Fruit fly (Drosophila melanogaster) whole organism, embryonic: Measurements from ENCODE around the gene Uck.

Experiments
- Aef1 ChIP-seq: fragments of 200-800 bp; sonication (Bioruptor generic); IDR thresholded peaks from 3 replicates; pipeline ENCODE4 v1.3.6; 2022; ENCODE audit warnings: missing biosample characterization, missing genetic modification characterization
- B-H1 ChIP-seq: fragments of 200-800 bp; sonication (Bioruptor generic); IDR thresholded peaks from 3 replicates; pipeline ENCODE4 v1.3.6; 2022; ENCODE audit warnings: missing biosample characterization, missing genetic modification characterization
- BtbVII ChIP-seq: fragments of 200-800 bp; sonication (Bioruptor generic); optimal IDR thresholded peaks from 3 replicates; lab custom pipeline; 2017; ENCODE audit warnings: missing biosample characterization, mild to moderate bottlenecking, missing genetic modification characterization
- CG1024 ChIP-seq: fragments of 200-800 bp; sonication (Bioruptor generic); IDR thresholded peaks from 2 replicates; pipeline ENCODE4 v1.3.6; 2022; ENCODE audit warnings: missing biosample characterization, missing genetic modification characterization
- CG10565 ChIP-seq: fragments of 200-800 bp; sonication (Bioruptor generic); optimal IDR thresholded peaks from 3 replicates; lab custom pipeline; 2016; ENCODE audit warnings: missing biosample characterization, mild to moderate bottlenecking, missing genetic modification characterization
- CG10979 ChIP-seq: fragments of 200-800 bp; sonication (Bioruptor generic); optimal IDR thresholded peaks from 2 replicates; lab custom pipeline; 2018; ENCODE audit warnings: missing biosample characterization, mild to moderate bottlenecking, missing genetic modification characterization, moderate library complexity
- CG11093 ChIP-seq: fragments of 200-800 bp; sonication (Bioruptor generic); IDR thresholded peaks from 3 replicates; pipeline ENCODE4 v1.3.6; 2022; ENCODE audit warnings: missing biosample characterization, missing genetic modification characterization
- CG12219 ChIP-seq: fragments of 200-800 bp; sonication (Bioruptor generic); optimal IDR thresholded peaks from 3 replicates; lab custom pipeline; 2018; ENCODE audit warnings: missing biosample characterization, mild to moderate bottlenecking, missing genetic modification characterization
- CG12391 ChIP-seq: fragments of 200-800 bp; sonication (Bioruptor generic); optimal IDR thresholded peaks from 3 replicates; lab custom pipeline; 2018; ENCODE audit warnings: missing biosample characterization, mild to moderate bottlenecking, missing genetic modification characterization, moderate library complexity
- CG12659 ChIP-seq: fragments of 200-800 bp; sonication (Bioruptor generic); optimal IDR thresholded peaks from 3 replicates; lab custom pipeline; 2017; ENCODE audit warnings: mild to moderate bottlenecking, missing biosample characterization, missing genetic modification reagents, missing genetic modification characterization
- CG13123 ChIP-seq: fragments of 200-800 bp; sonication (Bioruptor generic); optimal IDR thresholded peaks from 2 replicates; lab custom pipeline; 2016; ENCODE audit warnings: missing biosample characterization, missing genetic modification characterization
- CG14667 ChIP-seq: fragments of 200-800 bp; sonication (Bioruptor generic); IDR thresholded peaks from 2 replicates; pipeline ENCODE4 v1.3.6; 2022; ENCODE audit warnings: missing biosample characterization, missing genetic modification characterization
- CG16813 ChIP-seq: fragments of 200-800 bp; sonication (Bioruptor generic); IDR thresholded peaks from 3 replicates; pipeline ENCODE4 v1.3.6; 2022; ENCODE audit warnings: missing biosample characterization, missing genetic modification characterization; ENCODE audit not compliant: partially characterized antibody
- CG17912 ChIP-seq: fragments of 200-800 bp; sonication (Bioruptor generic); optimal IDR thresholded peaks from 2 replicates; lab custom pipeline; 2018; ENCODE audit warnings: missing biosample characterization, mild to moderate bottlenecking, missing genetic modification characterization
- CG34376 ChIP-seq: fragments of 200-800 bp; sonication (Bioruptor generic); optimal IDR thresholded peaks from 2 replicates; lab custom pipeline; 2018; ENCODE audit warnings: missing biosample characterization, mild to moderate bottlenecking, missing genetic modification characterization
- CG34422 ChIP-seq: fragments of 200-800 bp; sonication (Bioruptor generic); IDR thresholded peaks from 3 replicates; pipeline ENCODE4 v1.3.6; 2022; ENCODE audit warnings: missing biosample characterization, missing genetic modification characterization
- CG4360 ChIP-seq: fragments of 200-800 bp; sonication (Bioruptor generic); IDR thresholded peaks from 2 replicates; pipeline ENCODE4 v1.3.6; 2022; ENCODE audit warnings: missing biosample characterization, missing genetic modification characterization
- CG43689 ChIP-seq: fragments of 200-800 bp; sonication (Bioruptor generic); IDR thresholded peaks from 2 replicates; pipeline ENCODE4 v1.3.6; 2022; ENCODE audit warnings: missing biosample characterization, missing genetic modification characterization
- CG4404 ChIP-seq: fragments of 200-800 bp; sonication (Bioruptor generic); IDR thresholded peaks from 2 replicates; pipeline ENCODE4 v1.3.6; 2022; ENCODE audit warnings: missing biosample characterization, missing genetic modification characterization
- CG7928 ChIP-seq: fragments of 200-800 bp; sonication (Bioruptor generic); optimal IDR thresholded peaks from 2 replicates; lab custom pipeline; 2017; ENCODE audit warnings: missing biosample characterization, mild to moderate bottlenecking, missing genetic modification characterization
- CG7963 ChIP-seq: fragments of 200-800 bp; sonication (Bioruptor generic); IDR thresholded peaks from 3 replicates; pipeline ENCODE4 v1.3.6; 2022; ENCODE audit warnings: missing biosample characterization, missing genetic modification characterization; ENCODE audit not compliant: partially characterized antibody
- CG8924 ChIP-seq: fragments of 200-800 bp; optimal IDR thresholded peaks from 3 replicates; lab custom pipeline; 2019; ENCODE audit warnings: missing biosample characterization, mild to moderate bottlenecking, missing genetic modification characterization, moderate library complexity
- CG9215 ChIP-seq: fragments of 200-800 bp; sonication (Bioruptor generic); IDR thresholded peaks from 2 replicates; pipeline ENCODE4 v1.3.6; 2022; ENCODE audit warnings: missing biosample characterization, missing genetic modification characterization
- CoRest ChIP-seq: fragments of 200-800 bp; sonication (Bioruptor generic); optimal IDR thresholded peaks from 3 replicates; lab custom pipeline; 2018; ENCODE audit warnings: missing biosample characterization, mild to moderate bottlenecking, missing genetic modification characterization, moderate library complexity
- Dbx ChIP-seq: fragments of 200-800 bp; sonication (Bioruptor generic); IDR thresholded peaks from 3 replicates; pipeline ENCODE4 v1.3.6; 2022; ENCODE audit warnings: missing biosample characterization, missing genetic modification characterization
- Gug ChIP-seq: fragments of 200-800 bp; sonication (Bioruptor generic); IDR thresholded peaks from 4 replicates; pipeline ENCODE4 v1.3.6; 2022; ENCODE audit warnings: missing biosample characterization, missing genetic modification characterization
- HLHmδ ChIP-seq: fragments of 200-800 bp; sonication (Bioruptor generic); optimal IDR thresholded peaks from 2 replicates; lab custom pipeline; 2018; ENCODE audit warnings: missing biosample characterization, mild to moderate bottlenecking, missing genetic modification characterization, moderate library complexity
- HmgZ ChIP-seq: fragments of 200-800 bp; sonication (Bioruptor generic); optimal IDR thresholded peaks from 2 replicates; lab custom pipeline; 2018; ENCODE audit warnings: missing biosample characterization, mild to moderate bottlenecking, missing genetic modification characterization
- Lhr ChIP-seq: fragments of 200-800 bp; sonication (Bioruptor generic); optimal IDR thresholded peaks from 3 replicates; lab custom pipeline; 2017; ENCODE audit warnings: mild to moderate bottlenecking, missing biosample characterization, missing genetic modification reagents, missing genetic modification characterization
- Med ChIP-seq: fragments of 200-800 bp; sonication (Bioruptor generic); peaks from one replicate; lab custom pipeline; 2016; ENCODE audit warnings: missing biosample characterization, missing genetic modification characterization, mild to moderate bottlenecking, inconsistent platforms, moderate library complexity
- Myb ChIP-seq: fragments of 200-800 bp; sonication (Bioruptor generic); optimal IDR thresholded peaks from 2 replicates; lab custom pipeline; 2016; ENCODE audit warnings: missing biosample characterization, missing genetic modification characterization
- Nf-YA ChIP-seq: fragments of 200-800 bp; sonication (Bioruptor generic); IDR thresholded peaks from 2 replicates; pipeline ENCODE4 v1.3.6; 2022; ENCODE audit warnings: missing biosample characterization, missing genetic modification characterization
- Xrp1 ChIP-seq: fragments of 200-800 bp; sonication (Bioruptor generic); IDR thresholded peaks from 2 replicates; pipeline ENCODE4 v1.3.6; 2022; ENCODE audit warnings: missing biosample characterization, missing genetic modification characterization
- ap ChIP-seq: fragments of 200-800 bp; sonication (Bioruptor generic); IDR thresholded peaks from 2 replicates; pipeline ENCODE4 v1.3.6; 2022; ENCODE audit warnings: missing biosample characterization, missing genetic modification characterization
- ara ChIP-seq: fragments of 200-800 bp; sonication (Bioruptor generic); IDR thresholded peaks from 2 replicates; pipeline ENCODE4 v1.3.6; 2022; ENCODE audit warnings: missing biosample characterization, missing genetic modification characterization
- br ChIP-seq: fragments of >200 bp; optimal IDR thresholded peaks from 2 replicates; lab custom pipeline; 2017
- cg ChIP-seq: fragments of 200-800 bp; sonication (Bioruptor generic); optimal IDR thresholded peaks from 3 replicates; lab custom pipeline; 2019; ENCODE audit warnings: missing biosample characterization, mild to moderate bottlenecking, missing genetic modification characterization, moderate library complexity
- chinmo ChIP-seq: fragments of 200-800 bp; sonication (Bioruptor generic); IDR thresholded peaks from 4 replicates; pipeline ENCODE4 v1.3.6; 2022; ENCODE audit warnings: missing biosample characterization, missing genetic modification characterization; ENCODE audit not compliant: partially characterized antibody
- exex ChIP-seq: fragments of 200-800 bp; sonication (Bioruptor generic); optimal IDR thresholded peaks from 4 replicates; lab custom pipeline; 2018; ENCODE audit warnings: missing biosample characterization, mild to moderate bottlenecking, missing genetic modification characterization, moderate library complexity
- kah ChIP-seq: fragments of 200-800 bp; sonication (Bioruptor generic); optimal IDR thresholded peaks from 2 replicates; lab custom pipeline; 2018; ENCODE audit warnings: missing biosample characterization, mild to moderate bottlenecking, missing genetic modification characterization
- lmd ChIP-seq: fragments of 200-800 bp; sonication (Bioruptor generic); IDR thresholded peaks from 2 replicates; pipeline ENCODE4 v1.3.6; 2022; ENCODE audit warnings: missing biosample characterization, missing genetic modification characterization
- lola ChIP-seq, 3 experiments: fragments of >200 bp in 2 of 3; fragments of 200-800 bp in 1 of 3; sonication (Bioruptor generic) in 1 of 3; optimal IDR thresholded peaks; 2 replicates each; lab custom pipeline; 2017 to 2019; ENCODE audit warnings: missing biosample characterization in 3 of 3, missing genetic modification characterization in 3 of 3, mild to moderate bottlenecking in 1 of 3, moderate library complexity in 1 of 3
- nom ChIP-seq: fragments of 200-800 bp; sonication (Bioruptor generic); optimal IDR thresholded peaks from 2 replicates; lab custom pipeline; 2017; ENCODE audit warnings: missing biosample characterization, missing genetic modification characterization, mild to moderate bottlenecking, moderate library complexity, missing genetic modification reagents
- repo ChIP-seq: fragments of 200-800 bp; sonication (Bioruptor generic); optimal IDR thresholded peaks from 2 replicates; lab custom pipeline; 2016; ENCODE audit warnings: missing biosample characterization, missing genetic modification characterization
- ro ChIP-seq: fragments of 200-800 bp; sonication (Bioruptor generic); IDR thresholded peaks from 2 replicates; pipeline ENCODE4 v1.3.6; 2022; ENCODE audit warnings: missing biosample characterization, missing genetic modification characterization
- sens ChIP-seq: fragments of 200-800 bp; sonication (Bioruptor generic); peaks from one replicate; lab custom pipeline; 2016; ENCODE audit warnings: missing biosample characterization, missing genetic modification characterization
- sisA ChIP-seq: fragments of 200-800 bp; sonication (Bioruptor generic); IDR thresholded peaks from 2 replicates; pipeline ENCODE4 v1.3.6; 2022; ENCODE audit warnings: missing biosample characterization, missing genetic modification characterization
- stc ChIP-seq: fragments of 200-800 bp; sonication (Bioruptor generic); IDR thresholded peaks from 2 replicates; pipeline ENCODE4 v1.3.6; 2022; ENCODE audit warnings: missing biosample characterization, missing genetic modification characterization
- tup ChIP-seq: fragments of 200-800 bp; sonication (Bioruptor generic); optimal IDR thresholded peaks from 2 replicates; lab custom pipeline; 2016; ENCODE audit warnings: missing biosample characterization, mild to moderate bottlenecking, missing genetic modification characterization, moderate library complexity
- tx ChIP-seq: fragments of 200-800 bp; sonication (Bioruptor generic); optimal IDR thresholded peaks from 2 replicates; lab custom pipeline; 2016; ENCODE audit warnings: missing biosample characterization, missing genetic modification characterization
- zf30C ChIP-seq: fragments of 200-800 bp; sonication (Bioruptor generic); optimal IDR thresholded peaks from 3 replicates; lab custom pipeline; 2018; ENCODE audit warnings: missing biosample characterization, mild to moderate bottlenecking, missing genetic modification characterization

The Uck gene

dm6 chr3R:24319632-24320341 lies 29.8 kb downstream of the Uck start:
- TF ChIP-seq nom (GFP tag; lab: Kevin White, UChicago) (peak; percentile 54), CG12219 (GFP tag; lab: Kevin White, UChicago) (no peak), Aef1 (GFP tag; lab: Robert Waterston, UW) (no peak), CG34422 (GFP tag; lab: Robert Waterston, UW) (0 out of 3 replicates have a peak, but pooled peaks have one; percentile 59), zf30C (GFP tag; lab: Kevin White, UChicago) (no peak), CG7928 (GFP tag; lab: Kevin White, UChicago) (no peak), Lhr (no peak), br (lab: Kevin White, UChicago) (no peak), Gug (no peak), CG4360 (GFP tag; lab: Robert Waterston, UW) (peak; percentile 69), lola (GFP tag; optimal IDR thresholded peaks at IDR 0.05; lab: Kevin White, UChicago) (no peak), CG14667 (GFP tag; lab: Robert Waterston, UW) (no peak), Nf-YA (GFP tag; lab: Robert Waterston, UW) (no peak), repo (GFP tag; lab: Kevin White, UChicago) (no peak), CG16813 (GFP tag; lab: Robert Waterston, UW) (no peak), Med (peak; percentile 35), kah (peak; percentile 12), exex (tag; lab: Kevin White, UChicago) (peak; percentile 71), B-H1 (GFP tag; lab: Robert Waterston, UW) (no peak), tx (no peak), CG10979 (tag; lab: Kevin White, UChicago) (no peak), CG8924 (tag; lab: Kevin White, UChicago) (no peak), ro (GFP tag; lab: Robert Waterston, UW) (no peak), CG1024 (GFP tag; lab: Robert Waterston, UW) (no peak), CG12659 (GFP tag; lab: Kevin White, UChicago) (no peak), CG10565 (GFP tag; lab: Kevin White, UChicago) (no peak), CG7963 (GFP tag; lab: Robert Waterston, UW) (no peak), Dbx (GFP tag; lab: Robert Waterston, UW) (no peak), CG43689 (GFP tag; lab: Robert Waterston, UW) (no peak), cg (GFP tag; lab: Kevin White, UChicago) (no peak), CG4404 (GFP tag; lab: Robert Waterston, UW) (no peak), ara (GFP tag; lab: Robert Waterston, UW) (no peak), BtbVII (GFP tag; lab: Kevin White, UChicago) (peak; percentile 67), tup (GFP tag; lab: Kevin White, UChicago) (no peak), CG12391 (tag; lab: Kevin White, UChicago) (no peak), lmd (GFP tag; lab: Robert Waterston, UW) (no peak), HLHmδ (GFP tag; lab: Kevin White, UChicago) (no peak), CG34376 (GFP tag; lab: Kevin White, UChicago) (peak; percentile 4), HmgZ (no peak), sens (GFP tag; lab: Kevin White, UChicago) (peak; percentile 21), CG11093 (GFP tag; lab: Robert Waterston, UW) (no peak), CG9215 (no peak), Myb (GFP tag; lab: Kevin White, UChicago) (no peak), CoRest (tag; lab: Kevin White, UChicago) (no peak), sisA (GFP tag; lab: Robert Waterston, UW) (no peak), CG17912 (GFP tag; lab: Kevin White, UChicago) (no peak), ap (no peak), Xrp1 (GFP tag; lab: Robert Waterston, UW) (no peak), chinmo (GFP tag; lab: Robert Waterston, UW) (no peak; the same call in 3 of the 4 replicates), CG13123 (GFP tag; lab: Kevin White, UChicago) (no peak), stc (GFP tag; lab: Robert Waterston, UW) (no peak)
